Worm (Caenorhabditis elegans) whole organism, late embryonic: ENCODE results near the gene F15B9.8.

ENCODE experiments used
- hlh-15 ChIP-seq: sonication (generic microtip); optimal IDR thresholded peaks from 2 replicates; lab custom pipeline; 2016; ENCODE audit warnings: missing genetic modification characterization, missing compliant biosample characterization
- unc-42 ChIP-seq: sonication (generic microtip); optimal IDR thresholded peaks from 2 replicates; lab custom pipeline; 2016; ENCODE audit warnings: missing genotype, missing genetic modification characterization, missing compliant biosample characterization

- TF ChIP-seq unc-42 (tag; lab: Kevin White, UChicago) (no peak), hlh-15 (tag; lab: Kevin White, UChicago) (no peak)
Observed at ce11 chrV:12987061-12987460, 1.3 kb upstream of the F15B9.8 start, which contains the start of gene shw-3.
